Fruit fly (Drosophila melanogaster): ENCODE data around the gene CG15459.

The CG15459 gene

dm6 chrX:20411635-20412034 is 1.7 kb downstream of the CG15459 start:
- TF ChIP-seq CTCF (GFP tag; optimal IDR thresholded peaks at IDR 0.05), result no peak
- no peak for TF ChIP-seq knrl (GFP tag; IDR thresholded peaks at IDR 0.05; ENCODE audit: partially characterized antibody)
- TF ChIP-seq cwo (GFP tag; optimal IDR thresholded peaks at IDR 0.05), result no peak
- TF ChIP-seq CG9797 (GFP tag; optimal IDR thresholded peaks at IDR 0.05), result no peak
- peak; percentile 45 to 64 for TF ChIP-seq Trl (optimal IDR thresholded peaks at IDR 0.05)
- no peak for TF ChIP-seq Trl (GFP tag; optimal IDR thresholded peaks at IDR 0.05)
- TF ChIP-seq GATAe (GFP tag; conservative IDR thresholded peaks at IDR 0.05), result no peak
- no peak for TF ChIP-seq sob (GFP tag; IDR thresholded peaks at IDR 0.05)
- peak; percentile 81 for TF ChIP-seq CG1832 (GFP tag; optimal IDR thresholded peaks at IDR 0.05)
- no peak for TF ChIP-seq CG14710 (tag; optimal IDR thresholded peaks at IDR 0.05)
- no peak for TF ChIP-seq CG14441 (GFP tag; IDR thresholded peaks at IDR 0.05)

dm6 chrX:20394066-20394913 is 19.1 kb downstream of the CG15459 start, which contains the start of gene HERC2:
Gene HERC2 (plus strand): TSS chrX:20394395.
- TF ChIP-seq CG2129 (GFP tag; IDR thresholded peaks at IDR 0.05; ENCODE audit: partially characterized antibody), result peak; percentile 69
- peak; percentile 15 for TF ChIP-seq Oli (tag; optimal IDR thresholded peaks at IDR 0.05)
- no peak for TF ChIP-seq dati (GFP tag; IDR thresholded peaks at IDR 0.05)
- no peak for TF ChIP-seq toy (GFP tag; IDR thresholded peaks at IDR 0.05)
- TF ChIP-seq YL-1 (GFP tag; optimal IDR thresholded peaks at IDR 0.05), result peak; percentile 15
- no peak for TF ChIP-seq CG1647 (GFP tag; optimal IDR thresholded peaks at IDR 0.05)
- TF ChIP-seq CG11696 (GFP tag; IDR thresholded peaks at IDR 0.05), result 0 out of 2 replicates have a peak, but pooled peaks have one; percentile 12
- peak; percentile 72 for TF ChIP-seq MBD-R2 (GFP tag; IDR thresholded peaks at IDR 0.05)
- TF ChIP-seq D19B (GFP tag; optimal IDR thresholded peaks at IDR 0.05), result no peak
- TF ChIP-seq Hmr (GFP tag; optimal IDR thresholded peaks at IDR 0.05), result peak; percentile 46
- TF ChIP-seq Lhr (GFP tag; optimal IDR thresholded peaks at IDR 0.05), result no peak
- peak; percentile 79 for TF ChIP-seq CG9932 (GFP tag; IDR thresholded peaks at IDR 0.05)
- TF ChIP-seq unpg (GFP tag; optimal IDR thresholded peaks at IDR 0.05), result no peak
- TF ChIP-seq ase (GFP tag; IDR thresholded peaks at IDR 0.05), result 0 out of 3 replicates have a peak, but pooled peaks have one; percentile 29
- TF ChIP-seq Abd-B (GFP tag; optimal IDR thresholded peaks at IDR 0.05), result peak; percentile 8
- TF ChIP-seq sens (GFP tag), result peak; percentile 90
- no peak for TF ChIP-seq GATAe (GFP tag; conservative IDR thresholded peaks at IDR 0.05)
- TF ChIP-seq CG18262 (tag; optimal IDR thresholded peaks at IDR 0.05), result no peak
- TF ChIP-seq Awh (GFP tag; IDR thresholded peaks at IDR 0.05), result no peak
- 0 out of 2 replicates have a peak, but pooled peaks have one; percentile 25 for TF ChIP-seq Taf1 (GFP tag; IDR thresholded peaks at IDR 0.05)
- TF ChIP-seq Dek (tag; optimal IDR thresholded peaks at IDR 0.05), result peak; percentile 12
- no peak for TF ChIP-seq CG32767 (GFP tag; IDR thresholded peaks at IDR 0.05)
- peak; percentile 34 for TF ChIP-seq CG12942 (GFP tag; optimal IDR thresholded peaks at IDR 0.05)
- no peak for TF ChIP-seq CG13894 (tag; optimal IDR thresholded peaks at IDR 0.05)
- peak; percentile 51 for TF ChIP-seq Chrac-16 (GFP tag; optimal IDR thresholded peaks at IDR 0.05)
- 0 out of 3 replicates have a peak, but pooled peaks have one; percentile 39 for TF ChIP-seq Aef1 (GFP tag; IDR thresholded peaks at IDR 0.05)
- no peak for TF ChIP-seq Dfd (GFP tag; optimal IDR thresholded peaks at IDR 0.05)
- TF ChIP-seq CG15696 (tag; optimal IDR thresholded peaks at IDR 0.05), result peak; percentile 19
- TF ChIP-seq pum (GFP tag; optimal IDR thresholded peaks at IDR 0.05), result peak; percentile 49
- peak; percentile 50; the same call in 1 of the 3 replicates for TF ChIP-seq zfh1 (GFP tag; IDR thresholded peaks at IDR 0.05)
- TF ChIP-seq br (optimal IDR thresholded peaks at IDR 0.05), result no peak
- TF ChIP-seq Elba2 (GFP tag; optimal IDR thresholded peaks at IDR 0.05), result peak; percentile 12
- TF ChIP-seq CG17912 (GFP tag; optimal IDR thresholded peaks at IDR 0.05), result no peak
- peak; percentile 66 for TF ChIP-seq vvl (GFP tag; IDR thresholded peaks at IDR 0.05)
- TF ChIP-seq chif (GFP tag; optimal IDR thresholded peaks at IDR 0.05), result peak in 1 of 2 experiments; percentile 64
- TF ChIP-seq Hr3 (GFP tag; optimal IDR thresholded peaks at IDR 0.05), result peak; percentile 41
- peak; percentile 31 for TF ChIP-seq CHES-1-like (GFP tag; optimal IDR thresholded peaks at IDR 0.05)
- no peak for TF ChIP-seq tio (GFP tag; optimal IDR thresholded peaks at IDR 0.05)
- TF ChIP-seq D (optimal IDR thresholded peaks at IDR 0.05), result no peak
- no peak for TF ChIP-seq D (GFP tag; optimal IDR thresholded peaks at IDR 0.05)
